Fruit fly (Drosophila melanogaster) whole organism, embryonic: ENCODE data around the gene TTLL1A.

ENCODE experiments used
- CG10209 ChIP-seq: fragments of 200-800 bp; sonication (Bioruptor generic); optimal IDR thresholded peaks from 3 replicates; lab custom pipeline; 2017; ENCODE audit warnings: missing biosample characterization, mild to moderate bottlenecking, missing genetic modification characterization, missing genetic modification reagents
- CG10267 ChIP-seq: fragments of 200-800 bp; sonication (Bioruptor generic); optimal IDR thresholded peaks from 2 replicates; lab custom pipeline; 2018; ENCODE audit warnings: missing biosample characterization, mild to moderate bottlenecking, missing genetic modification characterization, moderate library complexity
- CG10274 ChIP-seq: fragments of 200-800 bp; sonication (Bioruptor generic); optimal IDR thresholded peaks from 3 replicates; lab custom pipeline; 2017; ENCODE audit warnings: missing biosample characterization, mild to moderate bottlenecking, missing genetic modification characterization
- CG10321 ChIP-seq: fragments of 200-800 bp; sonication (Bioruptor generic); IDR thresholded peaks from 2 replicates; pipeline ENCODE4 v1.3.6; 2022; ENCODE audit warnings: missing biosample characterization, missing genetic modification characterization
- CG11398 ChIP-seq: fragments of 200-800 bp; sonication (Bioruptor generic); optimal IDR thresholded peaks from 2 replicates; lab custom pipeline; 2016; ENCODE audit warnings: missing biosample characterization, missing genetic modification characterization
- CG12391 ChIP-seq: fragments of 200-800 bp; sonication (Bioruptor generic); optimal IDR thresholded peaks from 3 replicates; lab custom pipeline; 2018; ENCODE audit warnings: missing biosample characterization, mild to moderate bottlenecking, missing genetic modification characterization, moderate library complexity
- CG13123 ChIP-seq: fragments of 200-800 bp; sonication (Bioruptor generic); optimal IDR thresholded peaks from 2 replicates; lab custom pipeline; 2016; ENCODE audit warnings: missing biosample characterization, missing genetic modification characterization
- CG17328 ChIP-seq: fragments of 200-800 bp; sonication (Bioruptor generic); IDR thresholded peaks from 2 replicates; pipeline ENCODE4 v1.3.6; 2022; ENCODE audit warnings: missing biosample characterization, missing genetic modification characterization
- CG17361 ChIP-seq: fragments of 200-800 bp; sonication (Bioruptor generic); IDR thresholded peaks from 3 replicates; pipeline ENCODE4 v1.3.6; 2022; ENCODE audit warnings: missing biosample characterization, missing genetic modification characterization
- CG17385 ChIP-seq: fragments of 200-800 bp; sonication (Bioruptor generic); optimal IDR thresholded peaks from 3 replicates; lab custom pipeline; 2018; ENCODE audit warnings: missing biosample characterization, mild to moderate bottlenecking, missing genetic modification characterization
- CG17829 ChIP-seq: fragments of 200-800 bp; optimal IDR thresholded peaks from 2 replicates; lab custom pipeline; 2019; ENCODE audit warnings: missing biosample characterization, mild to moderate bottlenecking, missing genetic modification characterization, moderate library complexity
- CG18599 ChIP-seq: fragments of 200-800 bp; sonication (Bioruptor generic); optimal IDR thresholded peaks from 3 replicates; lab custom pipeline; 2017; ENCODE audit warnings: missing biosample characterization, missing genetic modification characterization, mild to moderate bottlenecking, moderate library complexity, missing genetic modification reagents
- CG2678 ChIP-seq: fragments of 200-800 bp; sonication (Bioruptor generic); optimal IDR thresholded peaks from 3 replicates; lab custom pipeline; 2019; ENCODE audit warnings: missing biosample characterization, mild to moderate bottlenecking, missing genetic modification characterization, moderate library complexity
- CG3065 ChIP-seq: fragments of 200-800 bp; sonication (Bioruptor generic); optimal IDR thresholded peaks from 2 replicates; lab custom pipeline; 2016; ENCODE audit warnings: missing biosample characterization, missing genetic modification characterization
- CG32532 ChIP-seq: fragments of 200-800 bp; sonication (Bioruptor generic); IDR thresholded peaks from 2 replicates; pipeline ENCODE4 v1.3.6; 2022; ENCODE audit warnings: missing biosample characterization, missing genetic modification characterization
- CG3281 ChIP-seq: fragments of 200-800 bp; sonication (Bioruptor generic); optimal IDR thresholded peaks from 3 replicates; lab custom pipeline; 2017; ENCODE audit warnings: missing biosample characterization, mild to moderate bottlenecking, missing genetic modification characterization
- CG33557 ChIP-seq: fragments of 200-800 bp; sonication (Bioruptor generic); optimal IDR thresholded peaks from 2 replicates; lab custom pipeline; 2019; ENCODE audit warnings: missing biosample characterization, mild to moderate bottlenecking, missing genetic modification characterization, moderate library complexity
- CG4360 ChIP-seq: fragments of 200-800 bp; sonication (Bioruptor generic); IDR thresholded peaks from 2 replicates; pipeline ENCODE4 v1.3.6; 2022; ENCODE audit warnings: missing biosample characterization, missing genetic modification characterization
- CG43689 ChIP-seq: fragments of 200-800 bp; sonication (Bioruptor generic); IDR thresholded peaks from 2 replicates; pipeline ENCODE4 v1.3.6; 2022; ENCODE audit warnings: missing biosample characterization, missing genetic modification characterization
- CG4424 ChIP-seq: fragments of 200-800 bp; sonication (Bioruptor generic); optimal IDR thresholded peaks from 3 replicates; lab custom pipeline; 2016; ENCODE audit warnings: missing biosample characterization, missing genetic modification characterization
- CG4730 ChIP-seq: fragments of 200-800 bp; sonication (Bioruptor generic); IDR thresholded peaks from 2 replicates; pipeline ENCODE4 v1.3.6; 2022; ENCODE audit warnings: missing biosample characterization, missing genetic modification characterization
- CG6654 ChIP-seq: fragments of 200-800 bp; sonication (Bioruptor generic); optimal IDR thresholded peaks from 2 replicates; lab custom pipeline; 2017; ENCODE audit warnings: missing biosample characterization, mild to moderate bottlenecking, missing genetic modification characterization
- CG8924 ChIP-seq: fragments of 200-800 bp; optimal IDR thresholded peaks from 3 replicates; lab custom pipeline; 2019; ENCODE audit warnings: missing biosample characterization, mild to moderate bottlenecking, missing genetic modification characterization, moderate library complexity
- CG9727 ChIP-seq: fragments of 200-800 bp; sonication (Bioruptor generic); optimal IDR thresholded peaks from 3 replicates; lab custom pipeline; 2017; ENCODE audit warnings: missing biosample characterization, mild to moderate bottlenecking, missing genetic modification characterization
- Dip2 ChIP-seq: fragments of 200-800 bp; sonication (Bioruptor generic); IDR thresholded peaks from 2 replicates; pipeline ENCODE4 v1.3.6; 2022; ENCODE audit warnings: missing biosample characterization, missing genetic modification characterization
- HLH3B ChIP-seq: fragments of 200-800 bp; sonication (Bioruptor generic); IDR thresholded peaks from 2 replicates; pipeline ENCODE4 v1.3.6; 2022; ENCODE audit warnings: missing biosample characterization, missing genetic modification characterization
- Hand ChIP-seq: fragments of 200-800 bp; sonication (Bioruptor generic); optimal IDR thresholded peaks from 2 replicates; lab custom pipeline; 2017; ENCODE audit warnings: mild to moderate bottlenecking, missing biosample characterization, missing genetic modification reagents, missing genetic modification characterization
- Hr51 ChIP-seq, 2 experiments: fragments of 200-800 bp; sonication (Bioruptor generic); optimal IDR thresholded peaks; 2 replicates in 1 of 2; 3 replicates in 1 of 2; lab custom pipeline; 2016 to 2018; ENCODE audit warnings: missing biosample characterization in 2 of 2, missing genetic modification characterization in 2 of 2, mild to moderate bottlenecking in 1 of 2, moderate library complexity in 1 of 2
- MESR4 ChIP-seq: fragments of 200-800 bp; sonication (Bioruptor generic); optimal IDR thresholded peaks from 2 replicates; lab custom pipeline; 2018; ENCODE audit warnings: missing biosample characterization, mild to moderate bottlenecking, missing genetic modification characterization, moderate library complexity
- Med ChIP-seq: fragments of 200-800 bp; sonication (Bioruptor generic); peaks from one replicate; lab custom pipeline; 2016; ENCODE audit warnings: missing biosample characterization, missing genetic modification characterization, mild to moderate bottlenecking, inconsistent platforms, moderate library complexity
- Pdp1 ChIP-seq, 2 experiments: fragments of 200-800 bp; sonication (Bioruptor generic); optimal IDR thresholded peaks; 3 replicates each; lab custom pipeline; 2016; ENCODE audit warnings: missing biosample characterization in 2 of 2, missing genetic modification characterization in 2 of 2, mild to moderate bottlenecking in 1 of 2, moderate library complexity in 1 of 2
- Sry-δ ChIP-seq: fragments of 200-800 bp; sonication (Bioruptor generic); optimal IDR thresholded peaks from 2 replicates; lab custom pipeline; 2016; ENCODE audit warnings: missing biosample characterization, missing genetic modification characterization
- Xbp1 ChIP-seq: fragments of 200-800 bp; sonication (Bioruptor generic); optimal IDR thresholded peaks from 3 replicates; lab custom pipeline; 2016; ENCODE audit warnings: missing biosample characterization, mild to moderate bottlenecking, missing genetic modification characterization
- bsh ChIP-seq, 2 experiments: fragments of 200-800 bp; sonication (Bioruptor generic); optimal IDR thresholded peaks; 2 replicates each; lab custom pipeline; 2017 to 2018; ENCODE audit warnings: mild to moderate bottlenecking in 2 of 2, missing biosample characterization in 2 of 2, missing genetic modification characterization in 2 of 2, moderate library complexity in 1 of 2
- caup ChIP-seq: fragments of 200-800 bp; sonication (Bioruptor generic); optimal IDR thresholded peaks from 3 replicates; lab custom pipeline; 2017; ENCODE audit warnings: missing biosample characterization, mild to moderate bottlenecking, missing genetic modification characterization, moderate library complexity; ENCODE audit not compliant: severe bottlenecking
- dmrt99B ChIP-seq: fragments of 200-800 bp; sonication (Bioruptor generic); optimal IDR thresholded peaks from 2 replicates; lab custom pipeline; 2018; ENCODE audit warnings: missing biosample characterization, mild to moderate bottlenecking, missing genetic modification characterization, moderate library complexity
- fd3F ChIP-seq: fragments of 200-800 bp; sonication (Bioruptor generic); optimal IDR thresholded peaks from 2 replicates; lab custom pipeline; 2018; ENCODE audit warnings: missing biosample characterization, mild to moderate bottlenecking, missing genetic modification characterization, moderate library complexity
- gcm ChIP-seq: fragments of 200-800 bp; sonication (Bioruptor generic); optimal IDR thresholded peaks from 2 replicates; lab custom pipeline; 2019; ENCODE audit warnings: missing biosample characterization, mild to moderate bottlenecking, missing genetic modification characterization, moderate library complexity
- gfzf ChIP-seq: fragments of 200-800 bp; sonication (Bioruptor generic); optimal IDR thresholded peaks from 2 replicates; lab custom pipeline; 2016; ENCODE audit warnings: missing biosample characterization, mild to moderate bottlenecking, missing genetic modification characterization, moderate library complexity
- hkb ChIP-seq, 2 experiments: fragments of 200-800 bp in 1 of 2; fragments of >200 bp in 1 of 2; sonication (Bioruptor generic) in 1 of 2; IDR thresholded peaks in 1 of 2; optimal IDR thresholded peaks in 1 of 2; 2 replicates each; pipeline versions ENCODE4 v1.3.6 to Lab custom; 2017 to 2022; ENCODE audit warnings: missing biosample characterization in 1 of 2, missing genetic modification characterization in 1 of 2
- kah ChIP-seq: fragments of 200-800 bp; sonication (Bioruptor generic); optimal IDR thresholded peaks from 2 replicates; lab custom pipeline; 2018; ENCODE audit warnings: missing biosample characterization, mild to moderate bottlenecking, missing genetic modification characterization
- prd ChIP-seq, 3 experiments: fragments of >200 bp in 2 of 3; fragments of 200-800 bp in 1 of 3; sonication (Bioruptor generic) in 1 of 3; optimal IDR thresholded peaks in 2 of 3; IDR thresholded peaks in 1 of 3; 2 replicates in 2 of 3; 3 replicates in 1 of 3; pipeline versions ENCODE4 v1.3.6 to Lab custom; 2017 to 2022; ENCODE audit warnings: missing biosample characterization in 1 of 3, missing genetic modification characterization in 1 of 3
- tgo ChIP-seq: fragments of 200-800 bp; sonication (Bioruptor generic); IDR thresholded peaks from 3 replicates; pipeline ENCODE4 v1.3.6; 2022; ENCODE audit warnings: missing biosample characterization, missing genetic modification characterization
- ttk ChIP-seq: fragments of 200-800 bp; sonication (Bioruptor generic); IDR thresholded peaks from 2 replicates; pipeline ENCODE4 v2.1.2; 2022; ENCODE audit warnings: missing biosample characterization, missing genetic modification characterization
- unpg ChIP-seq: fragments of 200-800 bp; sonication (Bioruptor generic); optimal IDR thresholded peaks from 3 replicates; lab custom pipeline; 2018; ENCODE audit warnings: missing biosample characterization, mild to moderate bottlenecking, missing genetic modification characterization, moderate library complexity

TTLL1A gene

DNA sequence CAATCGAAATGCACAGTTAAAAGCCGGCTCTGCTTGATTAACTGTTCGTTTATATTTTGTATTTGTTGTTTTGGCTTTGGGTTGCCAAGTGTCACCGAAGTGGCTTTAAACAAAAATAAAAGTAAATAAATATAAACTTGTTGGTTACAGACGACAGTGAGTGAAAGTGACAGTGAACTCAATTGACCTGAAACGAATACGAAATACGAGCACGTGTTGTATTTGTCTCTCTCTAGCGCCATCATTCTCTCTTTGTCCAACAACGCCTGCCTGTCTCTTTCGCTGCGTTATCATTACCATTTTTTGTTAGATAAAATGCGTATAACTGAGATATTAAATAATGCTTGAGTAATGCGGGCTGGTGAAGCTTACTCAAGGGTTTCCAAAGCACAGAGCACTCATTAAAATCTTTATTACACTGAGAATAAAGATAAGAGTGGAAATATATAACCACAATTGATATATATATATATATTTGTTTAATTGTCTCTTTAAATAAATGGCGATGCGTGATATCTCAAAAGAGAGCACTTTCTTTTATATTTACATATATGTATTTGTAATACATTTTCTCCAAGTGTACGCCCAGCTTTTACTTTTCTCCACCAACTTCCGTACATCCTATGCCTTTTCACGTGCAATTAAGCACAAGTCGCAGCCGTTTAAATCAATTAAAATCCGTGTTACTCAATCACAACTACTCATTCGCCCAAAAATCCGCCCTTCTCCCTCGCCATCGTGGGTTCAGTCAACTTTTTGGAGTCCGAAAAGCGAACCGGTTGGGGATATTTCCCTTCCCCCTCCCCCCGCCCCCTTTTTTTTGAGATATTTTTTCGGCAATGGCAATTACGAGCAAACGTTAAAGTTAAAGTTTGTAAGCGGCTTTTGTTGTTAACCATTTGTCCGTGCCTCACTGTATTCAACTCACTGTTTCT lies 20.9 kb downstream of the TTLL1A start:
- TF ChIP-seq CG4360 = no peak
- TF ChIP-seq CG2678 (tag; lab: Kevin White, UChicago) = peak; percentile 57
- no peak for TF ChIP-seq kah (GFP tag; lab: Kevin White, UChicago)
- TF ChIP-seq CG9727 (GFP tag; lab: Kevin White, UChicago) = peak; percentile 37
- TF ChIP-seq ttk = 0 out of 2 replicates have a peak, but pooled peaks have one; percentile 28
- no peak for TF ChIP-seq CG10274 (GFP tag; lab: Kevin White, UChicago)
- no peak for TF ChIP-seq hkb (optimal IDR thresholded peaks at IDR 0.05; lab: Kevin White, UChicago)
- peak; percentile 52; the same call in 1 of the 2 replicates for TF ChIP-seq hkb (GFP tag; IDR thresholded peaks at IDR 0.05; lab: Robert Waterston, UW)
- TF ChIP-seq prd (optimal IDR thresholded peaks at IDR 0.05; lab: Kevin White, UChicago) = no peak
- peak; percentile 21; the same call in 1 of the 3 replicates for TF ChIP-seq prd (GFP tag; IDR thresholded peaks at IDR 0.05; lab: Robert Waterston, UW)
- TF ChIP-seq fd3F (GFP tag; lab: Kevin White, UChicago) = peak; percentile 8
- peak; percentile 47 for TF ChIP-seq dmrt99B (tag; lab: Kevin White, UChicago)
- no peak for TF ChIP-seq MESR4
- peak in 1 of 2 experiments; percentile 43 for TF ChIP-seq Hr51 (GFP tag; optimal IDR thresholded peaks at IDR 0.05; lab: Kevin White, UChicago)
- no peak for TF ChIP-seq gfzf (GFP tag; lab: Kevin White, UChicago)
- peak; percentile 3 for TF ChIP-seq CG17385 (GFP tag; lab: Kevin White, UChicago)
- TF ChIP-seq unpg (GFP tag; lab: Kevin White, UChicago) = peak; percentile 19
- no peak for TF ChIP-seq CG33557
- TF ChIP-seq CG17328 (GFP tag; lab: Robert Waterston, UW) = peak; percentile 38; the same call in 1 of the 2 replicates
- peak; percentile 14; the same call in 1 of the 3 replicates for TF ChIP-seq tgo (GFP tag; lab: Robert Waterston, UW)
- TF ChIP-seq CG32532 (GFP tag; lab: Robert Waterston, UW) = peak; percentile 36; the same call in 1 of the 2 replicates
- TF ChIP-seq CG3065 (GFP tag; lab: Kevin White, UChicago) = no peak
- TF ChIP-seq CG43689 = no peak
- peak; percentile 3 for TF ChIP-seq CG10267
- peak; percentile 12 for TF ChIP-seq CG3281
- TF ChIP-seq CG4730 (GFP tag; lab: Robert Waterston, UW) = no peak
- peak; percentile 36 for TF ChIP-seq Med (GFP tag; lab: Kevin White, UChicago)
- peak; percentile 22 for TF ChIP-seq CG18599 (GFP tag; lab: Kevin White, UChicago)
- peak in 1 of 2 experiments; percentile 44 for TF ChIP-seq bsh (GFP tag; optimal IDR thresholded peaks at IDR 0.05; lab: Kevin White, UChicago)
- peak; percentile 43 for TF ChIP-seq CG17829 (tag; lab: Kevin White, UChicago)
- TF ChIP-seq Dip2 (GFP tag; lab: Robert Waterston, UW) = no peak
- no peak for TF ChIP-seq CG11398 (GFP tag; lab: Kevin White, UChicago)
- TF ChIP-seq CG12391 (tag; lab: Kevin White, UChicago) = peak; percentile 23
- TF ChIP-seq Sry-δ (GFP tag; lab: Kevin White, UChicago) = no peak
- peak; percentile 61; the same call in 2 of the 3 replicates for TF ChIP-seq CG17361
- peak; percentile 36 for TF ChIP-seq CG8924 (tag; lab: Kevin White, UChicago)
- peak in 1 of 2 experiments; percentile 7 for TF ChIP-seq Pdp1 (GFP tag; optimal IDR thresholded peaks at IDR 0.05; lab: Kevin White, UChicago)
- peak; percentile 42 for TF ChIP-seq CG4424 (GFP tag; lab: Kevin White, UChicago)
- peak; percentile 43 for TF ChIP-seq gcm (GFP tag; lab: Kevin White, UChicago)
- TF ChIP-seq caup (GFP tag; lab: Kevin White, UChicago) = peak; percentile 1
- no peak for TF ChIP-seq CG13123
- TF ChIP-seq Hand (GFP tag; lab: Kevin White, UChicago) = no peak
- TF ChIP-seq CG10209 (GFP tag; lab: Kevin White, UChicago) = peak; percentile 8
- TF ChIP-seq CG6654 (GFP tag; lab: Kevin White, UChicago) = no peak
- peak; percentile 60 for TF ChIP-seq CG10321 (GFP tag; lab: Robert Waterston, UW)
- peak; percentile 40; the same call in 1 of the 2 replicates for TF ChIP-seq HLH3B (GFP tag; lab: Robert Waterston, UW)
- TF ChIP-seq Xbp1 (GFP tag; lab: Kevin White, UChicago) = peak; percentile 18
